Worm (Caenorhabditis elegans): ENCODE measurements around the gene C55A6.10.

C55A6.10 gene

ce11 chrV:11503081-11503751, 1.9 kb upstream of the C55A6.10 start, which contains the start of gene C55A6.12:
TSS of gene C55A6.12 (minus strand) at chrV:11503131.
- no peak for TF ChIP-seq ztf-29 (GFP tag; IDR thresholded peaks at IDR 0.05)
- TF ChIP-seq ztf-23 (GFP tag; IDR thresholded peaks at IDR 0.05) = 0 out of 2 replicates have a peak, but pooled peaks have one; percentile 32

DNA sequence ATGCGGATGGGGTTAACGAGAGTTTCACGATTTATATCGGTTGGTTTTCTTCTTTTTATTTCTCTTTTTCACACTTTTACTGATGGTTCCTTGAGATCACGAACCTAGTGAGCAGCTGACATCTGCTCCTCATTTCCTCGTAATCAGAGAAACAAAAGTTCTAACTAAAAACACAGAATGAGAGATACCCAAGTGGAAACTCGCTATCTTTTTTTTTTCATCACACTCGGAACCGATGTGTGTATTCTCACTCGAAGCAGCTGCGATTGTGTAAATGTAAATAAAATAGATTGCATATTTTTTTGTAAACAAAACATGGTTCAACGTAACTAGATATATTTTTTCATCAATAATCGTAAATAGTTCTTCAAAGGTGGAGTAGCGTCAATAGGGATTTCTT, 1.2 kb downstream of the C55A6.10 start:
- TF ChIP-seq cog-1 (tag; optimal IDR thresholded peaks at IDR 0.05) = no peak
- TF ChIP-seq ztf-23 (GFP tag; IDR thresholded peaks at IDR 0.05) = no peak
- TF ChIP-seq flt-1 (GFP tag; IDR thresholded peaks at IDR 0.05) = no peak
- TF ChIP-seq ztf-29 (GFP tag; IDR thresholded peaks at IDR 0.05) = no peak
- TF ChIP-seq tab-1 (GFP tag; IDR thresholded peaks at IDR 0.05) = no peak
- no peak for TF ChIP-seq ref-1 (GFP tag; conservative IDR thresholded peaks at IDR 0.05)
- TF ChIP-seq klf-2 (GFP tag; conservative IDR thresholded peaks at IDR 0.05) = no peak
- no peak for TF ChIP-seq med-1 (GFP tag; optimal IDR thresholded peaks at IDR 0.05; ENCODE audit: insufficient read depth)
- no peak for TF ChIP-seq T22C8.4 (GFP tag; IDR thresholded peaks at IDR 0.05)

DNA sequence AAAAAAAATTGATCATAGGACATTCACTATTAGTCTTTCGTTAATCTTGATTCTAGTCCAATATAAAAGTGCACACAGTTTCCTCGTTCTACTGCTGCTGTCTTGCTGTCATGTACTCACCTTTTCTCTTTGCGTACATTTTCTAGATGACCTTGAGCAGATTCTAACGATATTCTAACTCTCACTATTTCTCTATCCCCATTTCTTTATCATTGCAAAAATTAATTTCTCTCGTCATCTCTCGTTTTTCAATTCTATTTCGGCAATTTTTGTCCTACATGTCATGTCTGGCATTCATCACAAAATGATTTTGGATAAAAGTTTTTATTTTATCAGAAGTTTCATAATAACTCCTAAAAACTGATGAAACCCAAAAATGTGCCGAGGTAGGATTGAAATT, 3.6 kb downstream of the C55A6.10 start, which contains the start of gene ttll-5:
Gene ttll-5, plus strand, starts transcription at position 288 of the 400 bp plus-strand sequence.
- no peak for TF ChIP-seq T22C8.4 (GFP tag; IDR thresholded peaks at IDR 0.05)
- TF ChIP-seq klf-2 (GFP tag; conservative IDR thresholded peaks at IDR 0.05) = no peak
- TF ChIP-seq ztf-23 (GFP tag; IDR thresholded peaks at IDR 0.05) = no peak

DNA sequence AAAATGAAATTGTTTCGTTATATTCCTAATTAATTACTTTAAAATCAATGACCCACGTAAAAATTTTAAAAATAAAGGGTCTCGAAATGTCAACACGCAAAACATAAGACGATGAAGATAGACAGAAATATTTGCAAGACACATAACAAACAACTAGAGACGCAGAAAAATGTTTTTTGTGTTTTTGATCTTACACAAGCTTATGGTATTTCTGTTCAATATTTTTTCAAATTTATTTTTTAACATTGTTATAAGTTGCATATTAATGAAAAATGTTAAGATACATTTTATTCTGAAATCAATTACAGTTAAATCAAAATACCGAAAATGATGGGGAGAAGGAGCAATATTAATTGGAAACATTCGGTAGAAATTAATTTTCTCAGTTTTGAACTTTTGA, 8.3 kb downstream of the C55A6.10 start, which contains the start of gene C55A6.3:
Gene C55A6.3, minus strand, starts transcription at position 101 of the 400 bp plus-strand sequence.
- no peak for TF ChIP-seq ztf-23 (GFP tag; IDR thresholded peaks at IDR 0.05)
- no peak for TF ChIP-seq med-1 (GFP tag; optimal IDR thresholded peaks at IDR 0.05; ENCODE audit: insufficient read depth)
- TF ChIP-seq klf-2 (GFP tag; conservative IDR thresholded peaks at IDR 0.05) = no peak
- TF ChIP-seq flt-1 (GFP tag; IDR thresholded peaks at IDR 0.05) = no peak
- TF ChIP-seq ztf-29 (GFP tag; IDR thresholded peaks at IDR 0.05) = no peak
- TF ChIP-seq tab-1 (GFP tag; IDR thresholded peaks at IDR 0.05) = no peak

ce11 chrV:11514677-11515076, 9.5 kb downstream of the C55A6.10 start, which contains the start of gene C55A6.6:
TSS of gene C55A6.6 (minus strand) at chrV:11514737.
- no peak for TF ChIP-seq cog-1 (tag; optimal IDR thresholded peaks at IDR 0.05)
- TF ChIP-seq ztf-23 (GFP tag; IDR thresholded peaks at IDR 0.05) = no peak
- no peak for TF ChIP-seq med-1 (GFP tag; optimal IDR thresholded peaks at IDR 0.05; ENCODE audit: insufficient read depth)
- TF ChIP-seq klf-2 (GFP tag; conservative IDR thresholded peaks at IDR 0.05) = no peak
- no peak for TF ChIP-seq flt-1 (GFP tag; IDR thresholded peaks at IDR 0.05)
- TF ChIP-seq T22C8.4 (GFP tag; IDR thresholded peaks at IDR 0.05) = no peak
- TF ChIP-seq ztf-29 (GFP tag; IDR thresholded peaks at IDR 0.05) = no peak
- no peak for TF ChIP-seq tab-1 (GFP tag; IDR thresholded peaks at IDR 0.05)
- no peak for TF ChIP-seq ref-1 (GFP tag; conservative IDR thresholded peaks at IDR 0.05)

DNA sequence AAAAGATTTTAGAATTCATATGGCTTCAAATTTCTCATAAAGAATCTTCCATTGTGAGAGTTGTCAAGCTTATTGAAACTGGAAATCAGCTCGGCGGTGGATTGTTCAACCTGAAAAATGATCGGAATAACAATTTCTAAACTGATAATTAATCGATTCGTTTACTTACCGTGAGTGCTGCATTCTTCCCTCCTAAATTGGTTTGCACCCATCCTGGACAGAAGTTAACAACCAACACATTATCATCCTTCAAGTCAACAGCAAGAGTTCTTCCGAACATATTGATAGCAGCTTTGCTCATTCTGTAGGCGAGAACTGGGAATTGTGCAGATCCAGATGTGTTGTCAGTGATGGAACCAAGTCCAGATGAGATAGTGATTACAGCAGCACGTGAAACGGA, 10.0 kb downstream of the C55A6.10 start:
- TF ChIP-seq tab-1 (GFP tag; IDR thresholded peaks at IDR 0.05) = no peak

DNA sequence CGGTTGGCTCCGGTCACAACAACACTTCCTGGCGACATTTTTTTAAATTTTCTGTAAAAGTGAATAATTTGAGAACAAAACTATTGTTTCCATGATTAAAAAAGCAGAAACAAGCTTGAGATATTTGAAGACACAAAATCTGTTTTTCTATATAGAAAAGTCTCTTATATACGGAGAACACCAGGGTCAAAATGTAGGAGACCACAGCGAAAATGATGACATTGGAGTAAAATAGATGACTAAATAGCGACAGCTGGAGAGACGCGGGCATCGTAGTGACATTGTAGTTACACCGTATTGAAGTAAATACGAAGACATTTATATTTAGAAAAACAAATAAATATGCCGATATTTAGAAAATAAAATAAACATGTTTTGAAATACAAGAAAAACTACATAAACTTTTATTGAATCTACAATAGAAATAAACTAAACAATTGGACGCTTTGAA, 11.0 kb downstream of the C55A6.10 start, which contains the start of gene sdz-8:
Gene sdz-8, minus strand, starts transcription at position 51 of the 451 bp plus-strand sequence.
- no peak for TF ChIP-seq flt-1 (GFP tag; IDR thresholded peaks at IDR 0.05)
- no peak for TF ChIP-seq cog-1 (tag; optimal IDR thresholded peaks at IDR 0.05)
- TF ChIP-seq klf-2 (GFP tag; conservative IDR thresholded peaks at IDR 0.05) = no peak
- no peak for TF ChIP-seq tab-1 (GFP tag; IDR thresholded peaks at IDR 0.05)
- TF ChIP-seq ztf-29 (GFP tag; IDR thresholded peaks at IDR 0.05) = no peak
- no peak for TF ChIP-seq med-1 (GFP tag; optimal IDR thresholded peaks at IDR 0.05; ENCODE audit: insufficient read depth)
- TF ChIP-seq T22C8.4 (GFP tag; IDR thresholded peaks at IDR 0.05) = no peak
- no peak for TF ChIP-seq ref-1 (GFP tag; conservative IDR thresholded peaks at IDR 0.05)
- TF ChIP-seq ztf-23 (GFP tag; IDR thresholded peaks at IDR 0.05) = no peak

DNA sequence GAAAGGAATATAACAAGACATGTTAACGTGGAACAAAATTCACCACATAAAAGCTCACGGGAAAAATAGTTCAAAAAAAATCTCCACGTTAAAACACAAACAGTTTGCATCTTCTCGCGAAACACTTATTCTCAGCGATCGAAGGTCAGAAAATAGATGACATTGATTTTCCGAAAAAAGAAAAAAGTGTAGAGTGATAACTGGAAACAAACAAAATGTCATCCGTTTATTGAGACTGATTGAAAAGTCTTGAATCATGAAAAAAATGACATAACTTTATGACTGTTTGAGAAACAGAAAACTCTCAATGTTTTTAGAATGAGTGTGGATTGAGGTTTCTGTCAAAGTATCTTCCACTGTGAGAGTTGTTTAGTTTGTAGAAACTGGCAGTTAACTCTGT, 12.6 kb downstream of the C55A6.10 start, which contains the start of gene C55A6.4:
Gene C55A6.4, minus strand, starts transcription at position 101 of the 400 bp plus-strand sequence.
- TF ChIP-seq ztf-29 (GFP tag; IDR thresholded peaks at IDR 0.05) = no peak
- TF ChIP-seq tab-1 (GFP tag; IDR thresholded peaks at IDR 0.05) = no peak
- no peak for TF ChIP-seq ztf-23 (GFP tag; IDR thresholded peaks at IDR 0.05)

- TF ChIP-seq med-1 (GFP tag; optimal IDR thresholded peaks at IDR 0.05; ENCODE audit: insufficient read depth) = no peak
Observed at ce11 chrV:11520215-11520614, 15.1 kb downstream of the C55A6.10 start, which contains the start of the genes C55A6.11 and C55A6.7. TSS of gene C55A6.11 (plus strand) at chrV:11520515. TSS of gene C55A6.7 (minus strand) at chrV:11520530.

DNA sequence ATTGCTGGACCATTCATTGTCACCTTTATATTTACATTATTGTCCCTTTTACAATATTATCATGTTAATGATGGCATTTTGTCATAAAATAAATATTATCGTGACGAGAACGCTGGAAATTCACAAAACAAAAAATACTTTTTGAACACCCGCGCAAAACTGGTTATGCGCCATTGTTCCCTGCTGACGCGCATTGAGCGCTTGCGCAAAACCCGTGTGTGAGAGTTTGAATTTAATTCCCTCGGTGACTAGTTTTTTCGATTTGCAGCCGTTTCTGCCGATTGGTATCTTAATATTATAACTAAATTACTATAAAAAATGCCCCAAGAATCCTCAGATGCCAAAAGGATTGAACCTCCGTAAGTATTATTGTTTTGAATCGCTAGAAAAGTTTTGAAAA, 16.3 kb downstream of the C55A6.10 start, which contains the start of gene pafo-1:
Gene pafo-1, plus strand, starts transcription at position 256 of the 400 bp plus-strand sequence.
- TF ChIP-seq ref-1 (GFP tag; conservative IDR thresholded peaks at IDR 0.05) (no peak), flt-1 (GFP tag; IDR thresholded peaks at IDR 0.05) (peak; percentile 67; the same call in 1 of the 2 replicates), cog-1 (tag; optimal IDR thresholded peaks at IDR 0.05) (peak; percentile 52), T22C8.4 (GFP tag; IDR thresholded peaks at IDR 0.05) (no peak; the same call in 1 of the 2 replicates), ztf-23 (GFP tag; IDR thresholded peaks at IDR 0.05) (peak; percentile 78), tab-1 (GFP tag; IDR thresholded peaks at IDR 0.05) (peak; percentile 30; the same call in 1 of the 2 replicates), med-1 (GFP tag; optimal IDR thresholded peaks at IDR 0.05; ENCODE audit: insufficient read depth) (peak; percentile 27)

- TF ChIP-seq ztf-29 (GFP tag; IDR thresholded peaks at IDR 0.05) (no peak), tab-1 (GFP tag; IDR thresholded peaks at IDR 0.05) (no peak), T22C8.4 (GFP tag; IDR thresholded peaks at IDR 0.05) (no peak), klf-2 (GFP tag; conservative IDR thresholded peaks at IDR 0.05) (no peak), flt-1 (GFP tag; IDR thresholded peaks at IDR 0.05) (no peak), cog-1 (tag; optimal IDR thresholded peaks at IDR 0.05) (no peak), med-1 (GFP tag; optimal IDR thresholded peaks at IDR 0.05; ENCODE audit: insufficient read depth) (no peak), ztf-23 (GFP tag; IDR thresholded peaks at IDR 0.05) (no peak), ref-1 (GFP tag; conservative IDR thresholded peaks at IDR 0.05) (no peak)
Observed at ce11 chrV:11525338-11525737, 20.2 kb downstream of the C55A6.10 start.
